Fruit fly (Drosophila melanogaster): ENCODE results near the gene CG7202.
A peak's percentile ranks its signal among the peaks of the same experiment; 100 is the strongest.

The CG7202 gene

dm6 chr3L:21533270-21533948 lies 40.8 kb upstream of the CG7202 start, which contains the start of gene Mkrn1 (continued):
- no peak for TF ChIP-seq CG13296 (GFP tag; optimal IDR thresholded peaks at IDR 0.05)
- no peak for TF ChIP-seq CG8089 (GFP tag; optimal IDR thresholded peaks at IDR 0.05)
- no peak for TF ChIP-seq Asciz (GFP tag; optimal IDR thresholded peaks at IDR 0.05)
- TF ChIP-seq kah (GFP tag; optimal IDR thresholded peaks at IDR 0.05), result no peak
- TF ChIP-seq CG2678 (tag; optimal IDR thresholded peaks at IDR 0.05), result no peak
- no peak for TF ChIP-seq Dip2 (GFP tag; IDR thresholded peaks at IDR 0.05)
- TF ChIP-seq CG15073 (GFP tag; optimal IDR thresholded peaks at IDR 0.05), result no peak
- TF ChIP-seq pb (GFP tag; optimal IDR thresholded peaks at IDR 0.05), result no peak
- TF ChIP-seq CG6654 (GFP tag; optimal IDR thresholded peaks at IDR 0.05), result no peak
- TF ChIP-seq slbo (GFP tag; IDR thresholded peaks at IDR 0.05), result no peak
- no peak for TF ChIP-seq ttk (GFP tag; IDR thresholded peaks at IDR 0.05)
- TF ChIP-seq CG42726 (GFP tag; IDR thresholded peaks at IDR 0.05; ENCODE audit: partially characterized antibody), result peak; percentile 51; the same call in 1 of the 2 replicates
- peak; percentile 47 for TF ChIP-seq CG17829 (tag; optimal IDR thresholded peaks at IDR 0.05)
- no peak for TF ChIP-seq scrt (GFP tag; optimal IDR thresholded peaks at IDR 0.05)
- no peak for TF ChIP-seq disco-r (GFP tag; optimal IDR thresholded peaks at IDR 0.05)
- no peak for TF ChIP-seq danr (GFP tag; IDR thresholded peaks at IDR 0.05)
- 0 out of 2 replicates have a peak, but pooled peaks have one; percentile 22 for TF ChIP-seq hbn (GFP tag; IDR thresholded peaks at IDR 0.05; ENCODE audit: partially characterized antibody)
- TF ChIP-seq Ssrp (tag; optimal IDR thresholded peaks at IDR 0.05), result no peak
- TF ChIP-seq CG17802 (tag; optimal IDR thresholded peaks at IDR 0.05), result no peak
- TF ChIP-seq Opbp (GFP tag; IDR thresholded peaks at IDR 0.05; ENCODE audit: partially characterized antibody), result peak; percentile 79
- TF ChIP-seq CG14014 (GFP tag; IDR thresholded peaks at IDR 0.05), result no peak
- no peak for TF ChIP-seq z (GFP tag; IDR thresholded peaks at IDR 0.05)
- peak; percentile 9 for TF ChIP-seq CG2116 (GFP tag; optimal IDR thresholded peaks at IDR 0.05)
- TF ChIP-seq rib (GFP tag; IDR thresholded peaks at IDR 0.05), result no peak
- no peak for TF ChIP-seq CG12236 (GFP tag; optimal IDR thresholded peaks at IDR 0.05)
- TF ChIP-seq zen2 (GFP tag; IDR thresholded peaks at IDR 0.05; ENCODE audit: partially characterized antibody), result no peak
- TF ChIP-seq CG6791 (GFP tag; IDR thresholded peaks at IDR 0.05; ENCODE audit: partially characterized antibody), result peak; percentile 94
- no peak for TF ChIP-seq H15 (GFP tag; IDR thresholded peaks at IDR 0.05)
- no peak for TF ChIP-seq CG4282 (GFP tag; optimal IDR thresholded peaks at IDR 0.05)
- TF ChIP-seq HLH4C (GFP tag; IDR thresholded peaks at IDR 0.05; ENCODE audit: partially characterized antibody), result peak; percentile 97
- TF ChIP-seq CG14050 (GFP tag; IDR thresholded peaks at IDR 0.05), result no peak
- no peak for TF ChIP-seq psq (GFP tag; optimal IDR thresholded peaks at IDR 0.05)
- TF ChIP-seq CG7987 (GFP tag; optimal IDR thresholded peaks at IDR 0.05), result no peak
- TF ChIP-seq CG15696 (tag; optimal IDR thresholded peaks at IDR 0.05), result no peak
- TF ChIP-seq CG3281 (GFP tag; optimal IDR thresholded peaks at IDR 0.05), result no peak
- TF ChIP-seq her (GFP tag; optimal IDR thresholded peaks at IDR 0.05), result no peak
- TF ChIP-seq HLHmδ (GFP tag; optimal IDR thresholded peaks at IDR 0.05), result no peak
- no peak for TF ChIP-seq CG11696 (GFP tag; IDR thresholded peaks at IDR 0.05)
- TF ChIP-seq bigmax (GFP tag; optimal IDR thresholded peaks at IDR 0.05), result no peak
- TF ChIP-seq Adf1 (GFP tag; IDR thresholded peaks at IDR 0.05), result no peak
- TF ChIP-seq Ravus (GFP tag; IDR thresholded peaks at IDR 0.05), result no peak
- no peak for TF ChIP-seq peb (GFP tag; IDR thresholded peaks at IDR 0.05)
- peak; percentile 38 for TF ChIP-seq Dp (GFP tag; optimal IDR thresholded peaks at IDR 0.05)
- no peak for TF ChIP-seq dmrt11E (tag; optimal IDR thresholded peaks at IDR 0.05)
- no peak for TF ChIP-seq CG18476 (GFP tag; optimal IDR thresholded peaks at IDR 0.05)
- peak; percentile 32 for TF ChIP-seq NC2β (GFP tag; optimal IDR thresholded peaks at IDR 0.05)
- TF ChIP-seq Six4 (GFP tag; optimal IDR thresholded peaks at IDR 0.05), result no peak
- TF ChIP-seq btn (GFP tag; optimal IDR thresholded peaks at IDR 0.05), result no peak
- no peak for TF ChIP-seq CG14965 (GFP tag; optimal IDR thresholded peaks at IDR 0.05; ENCODE audit: borderline replicate concordance)
- TF ChIP-seq Chrac-16 (GFP tag; optimal IDR thresholded peaks at IDR 0.05), result no peak
